Fruit fly (Drosophila melanogaster) whole organism, embryonic: Measurements from ENCODE around the gene CG31019.

ENCODE experiments used
- CG10462 ChIP-seq: fragments of 200-800 bp; sonication (Bioruptor generic); optimal IDR thresholded peaks from 2 replicates; lab custom pipeline; 2016; ENCODE audit warnings: missing biosample characterization, missing genetic modification characterization
- CG11398 ChIP-seq: fragments of 200-800 bp; sonication (Bioruptor generic); optimal IDR thresholded peaks from 2 replicates; lab custom pipeline; 2016; ENCODE audit warnings: missing biosample characterization, missing genetic modification characterization
- CG11504 ChIP-seq: fragments of 200-800 bp; sonication (Bioruptor generic); optimal IDR thresholded peaks from 3 replicates; lab custom pipeline; 2019; ENCODE audit warnings: missing biosample characterization, mild to moderate bottlenecking, missing genetic modification characterization, moderate library complexity
- CG1233 ChIP-seq: fragments of 200-800 bp; sonication (Bioruptor generic); optimal IDR thresholded peaks from 4 replicates; lab custom pipeline; 2018; ENCODE audit warnings: missing biosample characterization, mild to moderate bottlenecking, missing genetic modification characterization
- CG12769 ChIP-seq: fragments of 200-800 bp; sonication (Bioruptor generic); optimal IDR thresholded peaks from 2 replicates; lab custom pipeline; 2019; ENCODE audit warnings: missing biosample characterization, mild to moderate bottlenecking, missing genetic modification characterization, moderate library complexity
- CG14965 ChIP-seq: fragments of 200-800 bp; sonication (Bioruptor generic); optimal IDR thresholded peaks from 2 replicates; lab custom pipeline; 2016; ENCODE audit warnings: missing biosample characterization, missing genetic modification characterization, borderline replicate concordance
- CG15011 ChIP-seq: fragments of 200-800 bp; sonication (Bioruptor generic); optimal IDR thresholded peaks from 3 replicates; lab custom pipeline; 2018; ENCODE audit warnings: missing biosample characterization, mild to moderate bottlenecking, missing genetic modification characterization
- CG1603 ChIP-seq: fragments of 200-800 bp; sonication (Bioruptor generic); optimal IDR thresholded peaks from 2 replicates; lab custom pipeline; 2019; ENCODE audit warnings: missing biosample characterization, mild to moderate bottlenecking, missing genetic modification characterization, moderate library complexity
- CG1792 ChIP-seq: fragments of 200-800 bp; sonication (Bioruptor generic); optimal IDR thresholded peaks from 2 replicates; lab custom pipeline; 2016; ENCODE audit warnings: missing biosample characterization, missing genetic modification characterization
- CG18262 ChIP-seq: fragments of 200-800 bp; optimal IDR thresholded peaks from 3 replicates; lab custom pipeline; 2019; ENCODE audit warnings: missing biosample characterization, mild to moderate bottlenecking, missing genetic modification characterization, moderate library complexity
- CG2120 ChIP-seq: fragments of 200-800 bp; sonication (Bioruptor generic); optimal IDR thresholded peaks from 3 replicates; lab custom pipeline; 2016; ENCODE audit warnings: missing biosample characterization, missing genetic modification characterization
- CG2202 ChIP-seq: fragments of 200-800 bp; sonication (Bioruptor generic); optimal IDR thresholded peaks from 2 replicates; lab custom pipeline; 2018; ENCODE audit warnings: missing biosample characterization, mild to moderate bottlenecking, missing genetic modification characterization
- CG2712 ChIP-seq: fragments of 200-800 bp; optimal IDR thresholded peaks from 3 replicates; lab custom pipeline; 2019; ENCODE audit warnings: missing biosample characterization, mild to moderate bottlenecking, missing genetic modification characterization, moderate library complexity
- CG31224 ChIP-seq: fragments of 200-800 bp; sonication (Bioruptor generic); IDR thresholded peaks from 2 replicates; pipeline ENCODE4 v1.3.6; 2022; ENCODE audit warnings: missing biosample characterization, missing genetic modification characterization
- CG31441 ChIP-seq: fragments of 200-800 bp; sonication (Bioruptor generic); IDR thresholded peaks from 2 replicates; pipeline ENCODE4 v1.3.6; 2022; ENCODE audit warnings: missing biosample characterization, missing genetic modification characterization
- CG32532 ChIP-seq: fragments of 200-800 bp; sonication (Bioruptor generic); IDR thresholded peaks from 2 replicates; pipeline ENCODE4 v1.3.6; 2022; ENCODE audit warnings: missing biosample characterization, missing genetic modification characterization
- CG32772 ChIP-seq: fragments of 200-800 bp; sonication (Bioruptor generic); IDR thresholded peaks from 2 replicates; pipeline ENCODE4 v1.3.6; 2022; ENCODE audit warnings: missing biosample characterization, missing genetic modification characterization
- CG3281 ChIP-seq: fragments of 200-800 bp; sonication (Bioruptor generic); optimal IDR thresholded peaks from 3 replicates; lab custom pipeline; 2017; ENCODE audit warnings: missing biosample characterization, mild to moderate bottlenecking, missing genetic modification characterization
- CG3407 ChIP-seq: fragments of 200-800 bp; sonication (Bioruptor generic); optimal IDR thresholded peaks from 2 replicates; lab custom pipeline; 2018; ENCODE audit warnings: missing biosample characterization, mild to moderate bottlenecking, missing genetic modification characterization
- CG4282 ChIP-seq: fragments of 200-800 bp; sonication (Bioruptor generic); optimal IDR thresholded peaks from 2 replicates; lab custom pipeline; 2016; ENCODE audit warnings: missing biosample characterization, missing genetic modification characterization
- CG4820 ChIP-seq: fragments of 200-800 bp; sonication (Bioruptor generic); optimal IDR thresholded peaks from 3 replicates; lab custom pipeline; 2016; ENCODE audit warnings: missing biosample characterization, missing genetic modification characterization
- CG6765 ChIP-seq: fragments of 200-800 bp; sonication (Bioruptor generic); optimal IDR thresholded peaks from 3 replicates; lab custom pipeline; 2017; ENCODE audit warnings: missing biosample characterization, mild to moderate bottlenecking, missing genetic modification characterization
- CG8765 ChIP-seq: fragments of 200-800 bp; sonication (Bioruptor generic); IDR thresholded peaks from 2 replicates; pipeline ENCODE4 v1.3.6; 2022; ENCODE audit warnings: missing biosample characterization, missing genetic modification characterization
- CG9817 ChIP-seq: fragments of 200-800 bp; sonication (Bioruptor generic); optimal IDR thresholded peaks from 2 replicates; lab custom pipeline; 2018; ENCODE audit warnings: missing biosample characterization, mild to moderate bottlenecking, missing genetic modification characterization, moderate library complexity
- Chrac-16 ChIP-seq: fragments of 200-800 bp; sonication (Bioruptor generic); optimal IDR thresholded peaks from 3 replicates; lab custom pipeline; 2016; ENCODE audit warnings: missing biosample characterization, missing genetic modification characterization
- CrebB ChIP-seq: fragments of 200-800 bp; sonication (Bioruptor generic); optimal IDR thresholded peaks from 3 replicates; lab custom pipeline; 2018; ENCODE audit warnings: missing biosample characterization, mild to moderate bottlenecking, missing genetic modification characterization
- Dbx ChIP-seq: fragments of 200-800 bp; sonication (Bioruptor generic); IDR thresholded peaks from 3 replicates; pipeline ENCODE4 v1.3.6; 2022; ENCODE audit warnings: missing biosample characterization, missing genetic modification characterization
- Fer1 ChIP-seq: fragments of 200-800 bp; sonication (Bioruptor generic); optimal IDR thresholded peaks from 2 replicates; lab custom pipeline; 2017; ENCODE audit warnings: missing biosample characterization, mild to moderate bottlenecking, missing genetic modification characterization
- GATAe ChIP-seq: fragments of 200-800 bp; sonication (Bioruptor generic); conservative IDR thresholded peaks from 2 replicates; pipeline ENCODE4 v1.3.6; 2022; ENCODE audit warnings: missing biosample characterization, missing genetic modification characterization
- Med ChIP-seq: fragments of 200-800 bp; sonication (Bioruptor generic); peaks from one replicate; lab custom pipeline; 2016; ENCODE audit warnings: missing biosample characterization, missing genetic modification characterization, mild to moderate bottlenecking, inconsistent platforms, moderate library complexity
- ash1 ChIP-seq: fragments of 200-800 bp; sonication (Bioruptor generic); optimal IDR thresholded peaks from 2 replicates; lab custom pipeline; 2018; ENCODE audit warnings: missing biosample characterization, mild to moderate bottlenecking, missing genetic modification characterization
- caup ChIP-seq: fragments of 200-800 bp; sonication (Bioruptor generic); optimal IDR thresholded peaks from 3 replicates; lab custom pipeline; 2017; ENCODE audit warnings: missing biosample characterization, mild to moderate bottlenecking, missing genetic modification characterization, moderate library complexity; ENCODE audit not compliant: severe bottlenecking
- ind ChIP-seq: fragments of 200-800 bp; sonication (Bioruptor generic); optimal IDR thresholded peaks from 3 replicates; lab custom pipeline; 2016; ENCODE audit warnings: missing biosample characterization, missing genetic modification characterization
- inv ChIP-seq: fragments of 200-800 bp; sonication (Bioruptor generic); IDR thresholded peaks from 2 replicates; pipeline ENCODE4 v1.3.6; 2022; ENCODE audit warnings: missing biosample characterization, missing genetic modification characterization; ENCODE audit not compliant: partially characterized antibody
- kay ChIP-seq: fragments of 200-800 bp; sonication (Bioruptor generic); optimal IDR thresholded peaks from 2 replicates; lab custom pipeline; 2016; ENCODE audit warnings: missing biosample characterization, missing genetic modification characterization
- lov ChIP-seq, 2 experiments: fragments of 200-800 bp in 1 of 2; fragments of >200 bp in 1 of 2; sonication (Bioruptor generic) in 1 of 2; IDR thresholded peaks in 1 of 2; optimal IDR thresholded peaks in 1 of 2; 2 replicates in 1 of 2; 3 replicates in 1 of 2; pipeline versions ENCODE4 v1.3.6 to Lab custom; 2017 to 2022; ENCODE audit warnings: missing biosample characterization in 1 of 2, missing genetic modification characterization in 1 of 2
- mld ChIP-seq: fragments of 200-800 bp; sonication (Bioruptor generic); IDR thresholded peaks from 3 replicates; pipeline ENCODE4 v1.3.6; 2022; ENCODE audit warnings: missing biosample characterization, missing genetic modification characterization; ENCODE audit not compliant: partially characterized antibody
- oc ChIP-seq: fragments of 200-800 bp; sonication (Bioruptor generic); optimal IDR thresholded peaks from 2 replicates; lab custom pipeline; 2018; ENCODE audit warnings: missing biosample characterization, mild to moderate bottlenecking, missing genetic modification characterization, moderate library complexity
- onecut ChIP-seq: fragments of 200-800 bp; sonication (Bioruptor generic); IDR thresholded peaks from 2 replicates; pipeline ENCODE4 v1.3.6; 2022; ENCODE audit warnings: missing biosample characterization, missing genetic modification characterization
- peb ChIP-seq: fragments of 200-800 bp; sonication (Bioruptor generic); IDR thresholded peaks from 2 replicates; pipeline ENCODE4 v1.3.6; 2022; ENCODE audit warnings: missing biosample characterization, missing genetic modification characterization
- ranshi ChIP-seq: fragments of 200-800 bp; sonication (Bioruptor generic); IDR thresholded peaks from 2 replicates; pipeline ENCODE4 v1.3.6; 2022; ENCODE audit warnings: missing biosample characterization, missing genetic modification characterization
- row ChIP-seq: fragments of 200-800 bp; sonication (Bioruptor generic); IDR thresholded peaks from 3 replicates; pipeline ENCODE4 v1.3.6; 2022; ENCODE audit warnings: missing biosample characterization, missing genetic modification characterization
- sisA ChIP-seq: fragments of 200-800 bp; sonication (Bioruptor generic); IDR thresholded peaks from 2 replicates; pipeline ENCODE4 v1.3.6; 2022; ENCODE audit warnings: missing biosample characterization, missing genetic modification characterization
- slbo ChIP-seq: fragments of 200-800 bp; sonication (Bioruptor generic); IDR thresholded peaks from 2 replicates; pipeline ENCODE4 v1.3.6; 2022; ENCODE audit warnings: missing biosample characterization, missing genetic modification characterization
- sna ChIP-seq: fragments of 200-800 bp; sonication (Bioruptor generic); IDR thresholded peaks from 2 replicates; pipeline ENCODE4 v1.3.6; 2022; ENCODE audit warnings: missing biosample characterization, missing genetic modification characterization; ENCODE audit not compliant: partially characterized antibody
- stc ChIP-seq: fragments of 200-800 bp; sonication (Bioruptor generic); IDR thresholded peaks from 2 replicates; pipeline ENCODE4 v1.3.6; 2022; ENCODE audit warnings: missing biosample characterization, missing genetic modification characterization
- tio ChIP-seq: fragments of 200-800 bp; sonication (Bioruptor generic); optimal IDR thresholded peaks from 2 replicates; lab custom pipeline; 2017; ENCODE audit warnings: missing biosample characterization, missing genetic modification characterization, inconsistent platforms
- unpg ChIP-seq: fragments of 200-800 bp; sonication (Bioruptor generic); optimal IDR thresholded peaks from 3 replicates; lab custom pipeline; 2018; ENCODE audit warnings: missing biosample characterization, mild to moderate bottlenecking, missing genetic modification characterization, moderate library complexity
- vvl ChIP-seq: fragments of 200-800 bp; sonication (Bioruptor generic); IDR thresholded peaks from 2 replicates; pipeline ENCODE4 v1.3.6; 2022; ENCODE audit warnings: missing biosample characterization, missing genetic modification characterization
- wdn ChIP-seq: fragments of 200-800 bp; sonication (Bioruptor generic); IDR thresholded peaks from 2 replicates; pipeline ENCODE4 v1.3.6; 2022; ENCODE audit warnings: missing biosample characterization, missing genetic modification characterization
- zf30C ChIP-seq: fragments of 200-800 bp; sonication (Bioruptor generic); optimal IDR thresholded peaks from 3 replicates; lab custom pipeline; 2018; ENCODE audit warnings: missing biosample characterization, mild to moderate bottlenecking, missing genetic modification characterization

Gene CG31019

DNA sequence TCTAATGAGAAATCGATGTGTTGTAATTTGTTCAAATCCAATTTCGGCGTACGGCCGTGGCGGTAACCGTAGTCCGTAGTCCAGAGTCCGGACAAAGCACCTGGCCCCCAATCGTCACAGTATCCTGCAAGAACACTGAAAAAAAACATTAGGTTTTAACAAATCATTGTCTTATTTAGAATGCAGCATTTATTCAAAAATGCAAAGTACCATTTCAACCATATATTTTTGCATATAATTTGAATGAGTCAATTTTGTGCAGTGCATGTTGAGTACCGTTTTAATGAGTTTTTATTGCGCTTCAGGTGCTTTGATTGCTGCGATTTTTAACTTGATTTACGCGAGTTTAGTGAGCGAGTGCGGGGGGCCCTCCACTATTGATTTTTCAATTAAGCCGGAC, 35.6 kb upstream of the CG31019 start (continued):
- TF ChIP-seq ranshi (GFP tag; lab: Robert Waterston, UW) = no peak
- no peak for TF ChIP-seq CG2120 (GFP tag; lab: Kevin White, UChicago)
- TF ChIP-seq caup (GFP tag; lab: Kevin White, UChicago) = no peak
- no peak for TF ChIP-seq Chrac-16 (GFP tag; lab: Kevin White, UChicago)
- TF ChIP-seq CG11504 (tag; lab: Kevin White, UChicago) = peak; percentile 18
- TF ChIP-seq CG15011 (GFP tag; lab: Kevin White, UChicago) = no peak
- TF ChIP-seq CG10462 (GFP tag; lab: Kevin White, UChicago) = no peak
- TF ChIP-seq vvl = no peak
- TF ChIP-seq CG14965 (GFP tag; lab: Kevin White, UChicago) = no peak
- TF ChIP-seq oc = no peak
- peak; percentile 4 for TF ChIP-seq unpg (GFP tag; lab: Kevin White, UChicago)
- no peak for TF ChIP-seq CG18262
- no peak for TF ChIP-seq CG2712 (tag; lab: Kevin White, UChicago)
- TF ChIP-seq peb (GFP tag; lab: Robert Waterston, UW) = no peak
- TF ChIP-seq stc = no peak
- TF ChIP-seq CG31441 = no peak
- no peak for TF ChIP-seq CG31224 (GFP tag; lab: Robert Waterston, UW)
- TF ChIP-seq CG3407 (GFP tag; lab: Kevin White, UChicago) = no peak
- peak; percentile 10 for TF ChIP-seq CG1603 (tag; lab: Kevin White, UChicago)
- no peak for TF ChIP-seq lov (optimal IDR thresholded peaks at IDR 0.05; lab: Kevin White, UChicago)
- TF ChIP-seq lov (GFP tag; IDR thresholded peaks at IDR 0.05; lab: Robert Waterston, UW) = no peak
- TF ChIP-seq Dbx (GFP tag; lab: Robert Waterston, UW) = no peak
- no peak for TF ChIP-seq CG8765 (GFP tag; lab: Robert Waterston, UW)
- TF ChIP-seq CG2202 (tag; lab: Kevin White, UChicago) = no peak
- TF ChIP-seq ash1 = no peak
- TF ChIP-seq sisA (GFP tag; lab: Robert Waterston, UW) = peak; percentile 11; the same call in 1 of the 2 replicates
- no peak for TF ChIP-seq sna (GFP tag; lab: Robert Waterston, UW)
- no peak for TF ChIP-seq mld (GFP tag; lab: Robert Waterston, UW)
- peak; percentile 13 for TF ChIP-seq CG12769 (tag; lab: Kevin White, UChicago)
- TF ChIP-seq zf30C (GFP tag; lab: Kevin White, UChicago) = no peak
- TF ChIP-seq wdn (GFP tag; lab: Robert Waterston, UW) = no peak
- no peak for TF ChIP-seq CG9817 (tag; lab: Kevin White, UChicago)
- peak; percentile 40; the same call in 1 of the 2 replicates for TF ChIP-seq onecut (GFP tag; lab: Robert Waterston, UW)
- no peak for TF ChIP-seq CG11398
- no peak for TF ChIP-seq tio
- TF ChIP-seq CG6765 (GFP tag; lab: Kevin White, UChicago) = no peak
- peak; percentile 55; the same call in 1 of the 2 replicates for TF ChIP-seq slbo (GFP tag; lab: Robert Waterston, UW)
- TF ChIP-seq CG4282 (GFP tag; lab: Kevin White, UChicago) = no peak
- TF ChIP-seq CG32532 (GFP tag; lab: Robert Waterston, UW) = peak; percentile 21; the same call in 1 of the 2 replicates
- TF ChIP-seq kay = no peak
- TF ChIP-seq inv (GFP tag; lab: Robert Waterston, UW) = no peak
- TF ChIP-seq CG3281 (GFP tag; lab: Kevin White, UChicago) = no peak
- TF ChIP-seq CG1233 (GFP tag; lab: Kevin White, UChicago) = no peak
- TF ChIP-seq CrebB = no peak
- TF ChIP-seq CG1792 (GFP tag; lab: Kevin White, UChicago) = no peak
- no peak for TF ChIP-seq Fer1
- TF ChIP-seq CG32772 (GFP tag; lab: Robert Waterston, UW) = no peak
- no peak for TF ChIP-seq ind (GFP tag; lab: Kevin White, UChicago)
- TF ChIP-seq GATAe (GFP tag; lab: Robert Waterston, UW) = no peak
- peak; percentile 56 for TF ChIP-seq Med
- peak; percentile 36; the same call in 2 of the 3 replicates for TF ChIP-seq row (GFP tag; lab: Robert Waterston, UW)
- no peak for TF ChIP-seq CG4820 (GFP tag; lab: Kevin White, UChicago)
